Worm (Caenorhabditis elegans) whole organism, young adult: ENCODE results near the gene T28D6.7.

Source experiments
- B0261.1 ChIP-seq: sonication (generic microtip); optimal IDR thresholded peaks from 2 replicates; lab custom pipeline; 2016; ENCODE audit warnings: mild to moderate bottlenecking, missing genetic modification characterization, moderate library complexity, missing compliant biosample characterization
- B0336.3 ChIP-seq: fragments of 200-800 bp; sonication (Bioruptor generic); IDR thresholded peaks from 2 replicates; pipeline ENCODE4 v1.3.6; 2022; ENCODE audit warnings: missing genetic modification characterization, missing compliant biosample characterization
- C06A6.2 ChIP-seq: fragments of 200-800 bp; sonication (Bioruptor generic); conservative IDR thresholded peaks from 2 replicates; pipeline ENCODE4 v1.3.6; 2022; ENCODE audit warnings: missing genetic modification characterization, missing compliant biosample characterization
- F22D6.2 ChIP-seq: sonication (generic microtip); optimal IDR thresholded peaks from 2 replicates; lab custom pipeline; 2016; ENCODE audit warnings: mild to moderate bottlenecking, missing genetic modification characterization, missing compliant biosample characterization
- F39B2.1 ChIP-seq: fragments of 200-800 bp; sonication (Bioruptor generic); IDR thresholded peaks from 2 replicates; pipeline ENCODE4 v1.3.6; 2022; ENCODE audit warnings: missing genetic modification reagents, missing genetic modification characterization, missing compliant biosample characterization
- F57A8.1 ChIP-seq: fragments of 200-800 bp; sonication (Bioruptor generic); optimal IDR thresholded peaks from 2 replicates; lab custom pipeline; 2018; ENCODE audit warnings: mild to moderate bottlenecking, missing genetic modification characterization, moderate library complexity, missing compliant biosample characterization
- K12H6.12 ChIP-seq: fragments of 200-800 bp; sonication (Bioruptor generic); optimal IDR thresholded peaks from 2 replicates; lab custom pipeline; 2018; ENCODE audit warnings: mild to moderate bottlenecking, missing genetic modification characterization, missing compliant biosample characterization
- T07F8.4 ChIP-seq: sonication (generic microtip); optimal IDR thresholded peaks from 2 replicates; lab custom pipeline; 2016; ENCODE audit warnings: mild to moderate bottlenecking, missing genetic modification characterization, moderate library complexity, missing compliant biosample characterization
- T26A5.8 ChIP-seq: sonication (generic microtip); optimal IDR thresholded peaks from 2 replicates; lab custom pipeline; 2016; ENCODE audit warnings: missing genetic modification characterization, missing compliant biosample characterization
- Y56A3A.18 ChIP-seq: fragments of 200-800 bp; sonication (Bioruptor generic); IDR thresholded peaks from 2 replicates; pipeline ENCODE4 v1.3.6; 2022; ENCODE audit warnings: missing genetic modification reagents, missing genetic modification characterization, missing compliant biosample characterization
- ama-1 ChIP-seq, 3 experiments: fragments of 150-350 bp in 1 of 3; sonication (generic microtip) in 2 of 3; optimal IDR thresholded peaks; 2 replicates each; lab custom pipeline; 2014 to 2018; ENCODE audit warnings: missing biosample characterization in 2 of 3, missing genetic modification characterization in 2 of 3, missing genetic modification reagents in 2 of 3
- aptf-2 ChIP-seq: fragments of 200-800 bp; sonication (Bioruptor generic); conservative IDR thresholded peaks from 2 replicates; pipeline ENCODE4 v1.3.6; 2022; ENCODE audit warnings: missing genetic modification reagents, missing genetic modification characterization, missing compliant biosample characterization
- aptf-3 ChIP-seq: fragments of 200-800 bp; sonication (Bioruptor generic); IDR thresholded peaks from 2 replicates; pipeline ENCODE4 v1.3.6; 2022; ENCODE audit warnings: missing genetic modification characterization, missing compliant biosample characterization
- attf-3 ChIP-seq: fragments of 200-800 bp; sonication (Bioruptor generic); conservative IDR thresholded peaks from 2 replicates; pipeline ENCODE4 v1.3.6; 2022; ENCODE audit warnings: missing genetic modification reagents, missing genetic modification characterization, missing compliant biosample characterization
- attf-5 ChIP-seq: fragments of 200-800 bp; sonication (Bioruptor generic); optimal IDR thresholded peaks from 2 replicates; lab custom pipeline; 2018; ENCODE audit warnings: mild to moderate bottlenecking, missing genetic modification characterization, missing compliant biosample characterization
- ccch-3 ChIP-seq: fragments of 200-800 bp; sonication (Bioruptor generic); optimal IDR thresholded peaks from 2 replicates; lab custom pipeline; 2018; ENCODE audit warnings: mild to moderate bottlenecking, missing genetic modification characterization, missing compliant biosample characterization
- ceh-27 ChIP-seq: fragments of 200-800 bp; sonication (Bioruptor generic); optimal IDR thresholded peaks from 2 replicates; lab custom pipeline; 2018; ENCODE audit warnings: mild to moderate bottlenecking, missing genetic modification characterization, moderate library complexity, missing compliant biosample characterization
- ceh-40 ChIP-seq: fragments of 200-800 bp; sonication (Bioruptor generic); IDR thresholded peaks from 2 replicates; pipeline ENCODE4 v1.3.6; 2022; ENCODE audit warnings: missing genetic modification characterization, missing compliant biosample characterization
- die-1 ChIP-seq: sonication (generic microtip); optimal IDR thresholded peaks from 2 replicates; lab custom pipeline; 2016; ENCODE audit warnings: missing genotype, mild to moderate bottlenecking, missing genetic modification characterization, missing compliant biosample characterization
- dox-1 ChIP-seq: fragments of 200-800 bp; sonication (Bioruptor generic); IDR thresholded peaks from 2 replicates; pipeline ENCODE4 v1.3.6; 2022; ENCODE audit warnings: missing genetic modification reagents, missing genetic modification characterization, missing compliant biosample characterization
- egl-44 ChIP-seq: fragments of 200-800 bp; sonication (Bioruptor generic); IDR thresholded peaks from 2 replicates; pipeline ENCODE4 v1.3.6; 2022; ENCODE audit warnings: missing genetic modification reagents, missing genetic modification characterization, missing compliant biosample characterization
- ekl-4 ChIP-seq: fragments of 200-800 bp; sonication (Bioruptor generic); IDR thresholded peaks from 2 replicates; pipeline ENCODE4 v1.3.6; 2022; ENCODE audit warnings: missing genetic modification reagents, missing genetic modification characterization, missing compliant biosample characterization
- hlh-26 ChIP-seq: fragments of 200-800 bp; sonication (Bioruptor generic); conservative IDR thresholded peaks from 2 replicates; pipeline ENCODE4 v1.3.6; 2022; ENCODE audit warnings: missing genetic modification reagents, missing genetic modification characterization, missing compliant biosample characterization
- hmg-1.2 ChIP-seq: fragments of 200-800 bp; sonication (Bioruptor generic); IDR thresholded peaks from 2 replicates; pipeline ENCODE4 v1.3.6; 2022; ENCODE audit warnings: missing genetic modification reagents, missing genetic modification characterization, missing compliant biosample characterization
- hrde-1 ChIP-seq: sonication (generic microtip); optimal IDR thresholded peaks from 2 replicates; lab custom pipeline; 2016; ENCODE audit warnings: missing genetic modification characterization, mild to moderate bottlenecking, missing compliant biosample characterization, moderate library complexity, missing genotype, missing genetic modification reagents, borderline replicate concordance
- lin-26 ChIP-seq: fragments of 200-800 bp; sonication (Bioruptor generic); IDR thresholded peaks from 2 replicates; pipeline ENCODE4 v1.3.6; 2022; ENCODE audit warnings: missing genetic modification reagents, missing genetic modification characterization, missing compliant biosample characterization
- lin-40 ChIP-seq: sonication (generic microtip); optimal IDR thresholded peaks from 2 replicates; lab custom pipeline; 2016; ENCODE audit warnings: missing genetic modification characterization, mild to moderate bottlenecking, missing compliant biosample characterization, missing genotype, missing genetic modification reagents
- lin-54 ChIP-seq: fragments of 200-800 bp; sonication (Bioruptor generic); optimal IDR thresholded peaks from 2 replicates; lab custom pipeline; 2018; ENCODE audit warnings: mild to moderate bottlenecking, missing genetic modification characterization, missing compliant biosample characterization
- lsy-27 ChIP-seq: sonication (generic microtip); optimal IDR thresholded peaks from 2 replicates; lab custom pipeline; 2017; ENCODE audit warnings: missing genetic modification characterization, mild to moderate bottlenecking, missing compliant biosample characterization, antibody characterized with exemption, missing genotype, borderline replicate concordance; ENCODE audit not compliant: insufficient read depth
- madf-6 ChIP-seq: fragments of 200-800 bp; sonication (Bioruptor generic); IDR thresholded peaks from 2 replicates; pipeline ENCODE4 v1.3.6; 2022; ENCODE audit warnings: missing genetic modification reagents, missing genetic modification characterization, missing compliant biosample characterization
- madf-8 ChIP-seq: fragments of 200-800 bp; sonication (Bioruptor generic); conservative IDR thresholded peaks from 2 replicates; pipeline ENCODE4 v1.3.6; 2022; ENCODE audit warnings: missing genetic modification reagents, missing genetic modification characterization, missing compliant biosample characterization
- mxl-1 ChIP-seq: sonication (generic microtip); optimal IDR thresholded peaks from 2 replicates; lab custom pipeline; 2016; ENCODE audit warnings: missing genetic modification characterization, missing compliant biosample characterization
- nfya-2 ChIP-seq: fragments of 200-800 bp; sonication (Bioruptor generic); IDR thresholded peaks from 2 replicates; pipeline ENCODE4 v1.3.6; 2022; ENCODE audit warnings: missing genetic modification reagents, missing genetic modification characterization, missing compliant biosample characterization
- nfyb-1 ChIP-seq: fragments of 200-800 bp; sonication (Bioruptor generic); IDR thresholded peaks from 2 replicates; pipeline ENCODE4 v1.3.6; 2022; ENCODE audit warnings: missing genetic modification reagents, missing genetic modification characterization, missing compliant biosample characterization
- nhr-90 ChIP-seq: sonication (generic microtip); optimal IDR thresholded peaks from 2 replicates; lab custom pipeline; 2016; ENCODE audit warnings: missing genotype, mild to moderate bottlenecking, missing genetic modification characterization, missing compliant biosample characterization
- rec-8 ChIP-seq, 2 experiments: sonication (generic microtip); optimal IDR thresholded peaks; 2 replicates each; lab custom pipeline; 2016; ENCODE audit warnings: mild to moderate bottlenecking in 2 of 2, missing genetic modification characterization in 2 of 2, missing genetic modification reagents in 2 of 2, missing genotype in 2 of 2, missing biosample characterization in 1 of 2, missing compliant biosample characterization in 1 of 2, moderate library complexity in 1 of 2
- rpc-1 ChIP-seq, 2 experiments: fragments of 150-350 bp in 1 of 2; sonication (generic microtip) in 1 of 2; optimal IDR thresholded peaks; 2 replicates each; lab custom pipeline; 2014 to 2018; ENCODE audit warnings: missing biosample characterization in 1 of 2, missing genetic modification characterization in 1 of 2, missing genetic modification reagents in 1 of 2, missing genotype in 1 of 2
- snpc-4 ChIP-seq, 5 experiments: fragments of 150-350 bp in 1 of 5; sonication (generic microtip) in 4 of 5; optimal IDR thresholded peaks; 2 replicates each; lab custom pipeline; 2014 to 2018; ENCODE audit warnings: missing genetic modification characterization in 5 of 5, missing biosample characterization in 3 of 5, antibody characterized with exemption in 2 of 5, mild to moderate bottlenecking in 2 of 5, missing compliant biosample characterization in 2 of 5, missing genotype in 2 of 5, moderate library complexity in 2 of 5, missing genetic modification reagents in 1 of 5
- tbx-9 ChIP-seq: sonication (generic microtip); optimal IDR thresholded peaks from 2 replicates; lab custom pipeline; 2016; ENCODE audit warnings: borderline replicate concordance, missing genetic modification characterization, inconsistent platforms, missing compliant biosample characterization
- ztf-18 ChIP-seq: sonication (generic microtip); optimal IDR thresholded peaks from 2 replicates; lab custom pipeline; 2016; ENCODE audit warnings: missing genotype, mild to moderate bottlenecking, missing genetic modification characterization, missing compliant biosample characterization
- ztf-3 ChIP-seq: fragments of 200-800 bp; sonication (Bioruptor generic); optimal IDR thresholded peaks from 2 replicates; lab custom pipeline; 2018; ENCODE audit warnings: mild to moderate bottlenecking, missing genetic modification characterization, missing compliant biosample characterization

Gene T28D6.7

DNA sequence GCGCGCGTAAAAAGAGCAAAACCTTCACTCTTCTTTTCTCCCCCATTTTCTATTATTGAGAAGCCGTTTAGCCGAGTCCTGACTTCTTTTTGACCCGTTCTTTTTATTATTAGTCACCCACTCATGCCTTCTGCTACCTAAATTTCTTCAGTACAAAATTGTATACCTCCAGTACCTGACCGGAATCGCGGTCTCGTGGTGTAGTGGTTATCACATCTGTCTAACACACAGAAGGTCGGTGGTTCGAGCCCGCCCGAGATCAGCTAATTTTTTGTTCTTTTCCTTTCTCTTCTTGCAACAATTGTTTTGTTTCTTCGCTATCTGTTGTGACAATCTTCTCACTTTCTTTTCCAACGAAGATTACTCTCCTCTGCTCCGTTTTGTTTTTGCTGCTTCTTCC lies 6.6 kb upstream of the T28D6.7 start (continued):
- no peak for TF ChIP-seq hrde-1 (tag; lab: Kevin White, UChicago)
- TF ChIP-seq rpc-1 (optimal IDR thresholded peaks at IDR 0.05; lab: Kevin White, UChicago) = peak; percentile 66
- TF ChIP-seq rpc-1 (tag; optimal IDR thresholded peaks at IDR 0.05; lab: Kevin White, UChicago) = peak; percentile 68
- no peak for TF ChIP-seq ekl-4
- no peak for TF ChIP-seq F22D6.2
- peak; percentile 26; the same call in 1 of the 2 replicates for TF ChIP-seq B0336.3 (GFP tag; lab: Robert Waterston, UW)
- TF ChIP-seq C06A6.2 (GFP tag; lab: Robert Waterston, UW) = no peak
- TF ChIP-seq attf-5 = peak; percentile 30
- TF ChIP-seq egl-44 = no peak
- TF ChIP-seq aptf-3 (GFP tag; lab: Robert Waterston, UW) = no peak
- TF ChIP-seq hlh-26 (GFP tag; lab: Robert Waterston, UW) = no peak
- TF ChIP-seq lsy-27 (tag; lab: Kevin White, UChicago) = no peak
- TF ChIP-seq K12H6.12 (tag; lab: Kevin White, UChicago) = no peak
- no peak for TF ChIP-seq T26A5.8
- TF ChIP-seq T07F8.4 = no peak
- TF ChIP-seq ceh-40 (GFP tag; lab: Robert Waterston, UW) = 0 out of 2 replicates have a peak, but pooled peaks have one; percentile 52
- TF ChIP-seq lin-40 (tag; lab: Kevin White, UChicago) = peak; percentile 15
- 0 out of 2 replicates have a peak, but pooled peaks have one; percentile 33 for TF ChIP-seq madf-6 (GFP tag; lab: Robert Waterston, UW)
- peak; percentile 15 for TF ChIP-seq die-1 (tag; lab: Kevin White, UChicago)
- TF ChIP-seq lin-54 (GFP tag; lab: Kevin White, UChicago) = peak; percentile 46
- TF ChIP-seq attf-3 (GFP tag; lab: Robert Waterston, UW) = no peak
- TF ChIP-seq dox-1 (GFP tag; lab: Robert Waterston, UW) = peak; percentile 52
- TF ChIP-seq lin-26 = peak; percentile 82
- TF ChIP-seq nfyb-1 (GFP tag; lab: Robert Waterston, UW) = peak; percentile 25; the same call in 1 of the 2 replicates
- TF ChIP-seq ama-1 (optimal IDR thresholded peaks at IDR 0.05; lab: Kevin White, UChicago) = no peak
- TF ChIP-seq ama-1 (GFP tag; optimal IDR thresholded peaks at IDR 0.05; lab: Kevin White, UChicago) = peak in 1 of 2 experiments; percentile 51
- TF ChIP-seq hmg-1.2 (GFP tag; lab: Robert Waterston, UW) = peak; percentile 57
- no peak for TF ChIP-seq madf-8
- peak; percentile 41 for TF ChIP-seq ceh-27 (GFP tag; lab: Kevin White, UChicago)
- TF ChIP-seq ccch-3 = no peak
- TF ChIP-seq F57A8.1 (GFP tag; lab: Kevin White, UChicago) = no peak
- peak; percentile 29 for TF ChIP-seq ztf-18 (tag; lab: Kevin White, UChicago)
- TF ChIP-seq rec-8 (tag; optimal IDR thresholded peaks at IDR 0.05; lab: Kevin White, UChicago) = no peak
- TF ChIP-seq nfya-2 (GFP tag; lab: Robert Waterston, UW) = no peak
- TF ChIP-seq Y56A3A.18 (GFP tag; lab: Robert Waterston, UW) = 0 out of 2 replicates have a peak, but pooled peaks have one; percentile 54
- TF ChIP-seq tbx-9 = no peak
- TF ChIP-seq snpc-4 (GFP tag; optimal IDR thresholded peaks at IDR 0.05; lab: Kevin White, UChicago) = peak; percentile 3
- peak in 2 of 4 experiments; percentile 1 to 31 for TF ChIP-seq snpc-4 (tag; optimal IDR thresholded peaks at IDR 0.05; lab: Kevin White, UChicago)
- TF ChIP-seq mxl-1 (tag; lab: Kevin White, UChicago) = no peak
- TF ChIP-seq F39B2.1 (GFP tag; lab: Robert Waterston, UW) = no peak
- TF ChIP-seq aptf-2 (GFP tag; lab: Robert Waterston, UW) = no peak
- peak; percentile 37 for TF ChIP-seq nhr-90
- no peak for TF ChIP-seq ztf-3 (GFP tag; lab: Kevin White, UChicago)
- peak; percentile 73 for TF ChIP-seq B0261.1
